ENCODE assay signal across 7 worm cellular contexts in genomic region chrV:2109295-2109694, ce11.
TF ChIP-seq lines count a peak whose summit lies in the region.

Gene ckb-4 (minus strand): TSS chrV:2109434.

TF ChIP-seq in whole organism, L1 larva, 84 proteins besides CTCF, POLR2A, EP300 and RAD21 (continues in another document):
- peak; percentile 15 for TF ChIP-seq nhr-77 (tag; optimal IDR thresholded peaks at IDR 0.05; lab: Kevin White, UChicago)
- TF ChIP-seq zag-1 (tag; optimal IDR thresholded peaks at IDR 0.05; lab: Kevin White, UChicago): no peak
- TF ChIP-seq egl-27 (tag; optimal IDR thresholded peaks at IDR 0.05; lab: Kevin White, UChicago): no peak
- peak; percentile 9 to 69 (median 29) for TF ChIP-seq dpl-1 (GFP tag; optimal IDR thresholded peaks at IDR 0.05; lab: Kevin White, UChicago)
- no peak for TF ChIP-seq unc-86 (tag; optimal IDR thresholded peaks at IDR 0.05; lab: Kevin White, UChicago)
- TF ChIP-seq unc-30 (tag; optimal IDR thresholded peaks at IDR 0.05; lab: Kevin White, UChicago): no peak
- TF ChIP-seq tbx-2 (tag; optimal IDR thresholded peaks at IDR 0.05; lab: Kevin White, UChicago): no peak
- TF ChIP-seq C16A3.4 (tag; optimal IDR thresholded peaks at IDR 0.05; lab: Kevin White, UChicago): peak; percentile 30
- TF ChIP-seq nhr-47 (tag; optimal IDR thresholded peaks at IDR 0.05; lab: Kevin White, UChicago): no peak
- peak; percentile 42 for TF ChIP-seq nhr-20 (tag; optimal IDR thresholded peaks at IDR 0.05; lab: Kevin White, UChicago)
- TF ChIP-seq sptf-1 (tag; optimal IDR thresholded peaks at IDR 0.05; lab: Kevin White, UChicago): no peak
- peak; percentile 16 for TF ChIP-seq blmp-1 (tag; optimal IDR thresholded peaks at IDR 0.05; lab: Kevin White, UChicago)
- TF ChIP-seq skn-1 (tag; optimal IDR thresholded peaks at IDR 0.05; lab: Kevin White, UChicago): peak; percentile 11
- peak; percentile 47 for TF ChIP-seq nhr-85 (tag; lab: Kevin White, UChicago)

TF ChIP-seq in whole organism, L2 larva, 48 proteins besides CTCF, POLR2A, EP300 and RAD21:
- peak; percentile 4 for TF ChIP-seq gmeb-1 (tag; optimal IDR thresholded peaks at IDR 0.05; lab: Kevin White, UChicago)
- TF ChIP-seq nhr-129 (tag; optimal IDR thresholded peaks at IDR 0.05; lab: Kevin White, UChicago): peak; percentile 47
- TF ChIP-seq nhr-23 (tag; optimal IDR thresholded peaks at IDR 0.05; lab: Kevin White, UChicago): no peak
- peak; percentile 29 for TF ChIP-seq crh-2 (tag; optimal IDR thresholded peaks at IDR 0.05; lab: Kevin White, UChicago)
- no peak for TF ChIP-seq alr-1 (tag; optimal IDR thresholded peaks at IDR 0.05; lab: Kevin White, UChicago)
- peak; percentile 31 for TF ChIP-seq unc-55 (GFP tag; optimal IDR thresholded peaks at IDR 0.05; lab: Kevin White, UChicago)
- peak; percentile 71 for TF ChIP-seq C34F6.9 (tag; optimal IDR thresholded peaks at IDR 0.05; lab: Kevin White, UChicago)
- TF ChIP-seq zag-1 (tag; optimal IDR thresholded peaks at IDR 0.05; lab: Kevin White, UChicago): no peak
- peak; percentile 36 for TF ChIP-seq fos-1 (tag; optimal IDR thresholded peaks at IDR 0.05; lab: Kevin White, UChicago)
- TF ChIP-seq sma-9 (GFP tag; optimal IDR thresholded peaks at IDR 0.05; lab: Kevin White, UChicago): peak; percentile 46
- TF ChIP-seq sma-9 (tag; optimal IDR thresholded peaks at IDR 0.05; lab: Kevin White, UChicago): no peak
- TF ChIP-seq egl-27 (tag; optimal IDR thresholded peaks at IDR 0.05; lab: Kevin White, UChicago): no peak

TF ChIP-seq in whole organism, L3 larva, 47 proteins besides CTCF, POLR2A, EP300 and RAD21 (continues in another document):
- no peak for TF ChIP-seq egl-27 (tag; optimal IDR thresholded peaks at IDR 0.05; lab: Kevin White, UChicago)
- TF ChIP-seq ceh-82 (tag; optimal IDR thresholded peaks at IDR 0.05; lab: Kevin White, UChicago): no peak
- peak; percentile 15 for TF ChIP-seq lin-39 (tag; optimal IDR thresholded peaks at IDR 0.05; lab: Kevin White, UChicago)
- no peak for TF ChIP-seq nhr-77 (tag; optimal IDR thresholded peaks at IDR 0.05; lab: Kevin White, UChicago)
- peak; percentile 11 for TF ChIP-seq nhr-25 (tag; optimal IDR thresholded peaks at IDR 0.05; lab: Kevin White, UChicago)
- no peak for TF ChIP-seq fkh-2 (tag; optimal IDR thresholded peaks at IDR 0.05; lab: Kevin White, UChicago)
- peak; percentile 86 for TF ChIP-seq pha-4 (tag; optimal IDR thresholded peaks at IDR 0.05; lab: Kevin White, UChicago)
- no peak for TF ChIP-seq lsy-12 (tag; optimal IDR thresholded peaks at IDR 0.05; lab: Kevin White, UChicago)
- TF ChIP-seq aly-2 (tag; optimal IDR thresholded peaks at IDR 0.05; lab: Kevin White, UChicago): no peak
- TF ChIP-seq nhr-23 (tag; optimal IDR thresholded peaks at IDR 0.05; lab: Kevin White, UChicago): peak; percentile 39
- TF ChIP-seq elt-2 (tag; optimal IDR thresholded peaks at IDR 0.05; lab: Kevin White, UChicago): peak; percentile 36
- peak; percentile 58 for TF ChIP-seq hmg-11 (tag; optimal IDR thresholded peaks at IDR 0.05; lab: Kevin White, UChicago)
- TF ChIP-seq unc-62 (GFP tag; optimal IDR thresholded peaks at IDR 0.05; lab: Kevin White, UChicago): no peak
- no peak for TF ChIP-seq ztf-11 (tag; optimal IDR thresholded peaks at IDR 0.05; lab: Kevin White, UChicago)
- TF ChIP-seq elt-3 (tag; optimal IDR thresholded peaks at IDR 0.05; lab: Kevin White, UChicago): no peak

TF ChIP-seq in whole organism, L4 larva, 104 proteins besides CTCF, POLR2A, EP300 and RAD21 (continues in another document):
- TF ChIP-seq attf-4 (tag; optimal IDR thresholded peaks at IDR 0.05; lab: Kevin White, UChicago) (no peak), nhr-11 (tag; optimal IDR thresholded peaks at IDR 0.05; lab: Kevin White, UChicago) (peak; percentile 15), nhr-102 (tag; optimal IDR thresholded peaks at IDR 0.05; lab: Kevin White, UChicago) (no peak), dve-1 (tag; optimal IDR thresholded peaks at IDR 0.05; lab: Kevin White, UChicago; ENCODE audit: insufficient read depth) (no peak), vab-7 (GFP tag; IDR thresholded peaks at IDR 0.05; lab: Robert Waterston, UW) (no peak), aly-2 (tag; optimal IDR thresholded peaks at IDR 0.05; lab: Kevin White, UChicago) (no peak), dpl-1 (GFP tag; optimal IDR thresholded peaks at IDR 0.05; lab: Kevin White, UChicago) (peak; percentile 32), F49E8.2 (tag; optimal IDR thresholded peaks at IDR 0.05; lab: Kevin White, UChicago; ENCODE audit: borderline replicate concordance) (no peak), lin-13 (GFP tag; optimal IDR thresholded peaks at IDR 0.05; lab: Kevin White, UChicago) (peak; percentile 26), pha-4 (GFP tag; IDR thresholded peaks at IDR 0.05; lab: Robert Waterston, UW) (no peak), pha-4 (tag; optimal IDR thresholded peaks at IDR 0.05; lab: Kevin White, UChicago) (peak; percentile 44), dmd-8 (GFP tag; IDR thresholded peaks at IDR 0.05; lab: Robert Waterston, UW) (no peak), mes-2 (tag; optimal IDR thresholded peaks at IDR 0.05; lab: Kevin White, UChicago; ENCODE audit: poor library complexity, severe bottlenecking) (no peak), set-16 (GFP tag; IDR thresholded peaks at IDR 0.05; lab: Robert Waterston, UW) (no peak)

TF ChIP-seq in whole organism, late embryonic, 69 proteins besides CTCF, POLR2A, EP300 and RAD21 (continues in another document):
- TF ChIP-seq nfya-1 (tag; optimal IDR thresholded peaks at IDR 0.05; lab: Kevin White, UChicago) (peak; percentile 11), K09A11.1 (tag; optimal IDR thresholded peaks at IDR 0.05; lab: Kevin White, UChicago; ENCODE audit: insufficient read depth) (no peak), C38D4.7 (GFP tag; optimal IDR thresholded peaks at IDR 0.05; lab: Kevin White, UChicago) (no peak), sox-2 (GFP tag; IDR thresholded peaks at IDR 0.05; lab: Robert Waterston, UW) (no peak), C08G9.2 (tag; optimal IDR thresholded peaks at IDR 0.05; lab: Kevin White, UChicago) (no peak), ceh-48 (tag; optimal IDR thresholded peaks at IDR 0.05; lab: Kevin White, UChicago) (peak; percentile 62), dmd-4 (tag; optimal IDR thresholded peaks at IDR 0.05; lab: Kevin White, UChicago; ENCODE audit: borderline replicate concordance) (no peak), hlh-30 (tag; optimal IDR thresholded peaks at IDR 0.05; lab: Kevin White, UChicago; ENCODE audit: insufficient read depth) (no peak), ceh-45 (GFP tag; IDR thresholded peaks at IDR 0.05; lab: Robert Waterston, UW) (no peak), pag-3 (tag; optimal IDR thresholded peaks at IDR 0.05; lab: Kevin White, UChicago; ENCODE audit: borderline replicate concordance) (no peak), mec-3 (tag; optimal IDR thresholded peaks at IDR 0.05; lab: Kevin White, UChicago; ENCODE audit: borderline replicate concordance) (no peak), unc-42 (tag; optimal IDR thresholded peaks at IDR 0.05; lab: Kevin White, UChicago) (peak; percentile 82), tbx-2 (tag; optimal IDR thresholded peaks at IDR 0.05; lab: Kevin White, UChicago) (no peak), zip-5 (tag; optimal IDR thresholded peaks at IDR 0.05; lab: Kevin White, UChicago) (no peak)

TF ChIP-seq in whole organism, mixed stage, embryonic, 35 proteins besides CTCF, POLR2A, EP300 and RAD21 (continues in another document):
- no peak for TF ChIP-seq ztf-11 (tag; optimal IDR thresholded peaks at IDR 0.05; lab: Kevin White, UChicago)
- no peak for TF ChIP-seq zip-8 (tag; optimal IDR thresholded peaks at IDR 0.05; lab: Kevin White, UChicago)
- no peak for TF ChIP-seq lin-32 (GFP tag; optimal IDR thresholded peaks at IDR 0.05; lab: Kevin White, UChicago)
- peak; percentile 43 for TF ChIP-seq pha-4 (tag; optimal IDR thresholded peaks at IDR 0.05; lab: Kevin White, UChicago)
- TF ChIP-seq snpc-4 (tag; optimal IDR thresholded peaks at IDR 0.05; lab: Kevin White, UChicago): no peak
- peak; percentile 29 for TF ChIP-seq mep-1 (tag; optimal IDR thresholded peaks at IDR 0.05; lab: Kevin White, UChicago)
- TF ChIP-seq ceh-83 (GFP tag; optimal IDR thresholded peaks at IDR 0.05; lab: Kevin White, UChicago): no peak
- peak; percentile 49 for TF ChIP-seq nhr-237 (tag; optimal IDR thresholded peaks at IDR 0.05; lab: Kevin White, UChicago)
- no peak for TF ChIP-seq nhr-76 (tag; optimal IDR thresholded peaks at IDR 0.05; lab: Kevin White, UChicago)
- no peak for TF ChIP-seq bed-3 (GFP tag; optimal IDR thresholded peaks at IDR 0.05; lab: Kevin White, UChicago)
- TF ChIP-seq drap-1 (GFP tag; optimal IDR thresholded peaks at IDR 0.05; lab: Kevin White, UChicago): no peak
- TF ChIP-seq hlh-1 (tag; optimal IDR thresholded peaks at IDR 0.05; lab: Kevin White, UChicago): no peak
- TF ChIP-seq nhr-28 (tag; optimal IDR thresholded peaks at IDR 0.05; lab: Kevin White, UChicago): no peak
- TF ChIP-seq sptf-1 (tag; optimal IDR thresholded peaks at IDR 0.05; lab: Kevin White, UChicago): no peak
- TF ChIP-seq ceh-43 (GFP tag; optimal IDR thresholded peaks at IDR 0.05; lab: Kevin White, UChicago): no peak
- TF ChIP-seq unc-62 (GFP tag; optimal IDR thresholded peaks at IDR 0.05; lab: Kevin White, UChicago): no peak
- TF ChIP-seq sem-2 (GFP tag; optimal IDR thresholded peaks at IDR 0.05; lab: Kevin White, UChicago): no peak

TF ChIP-seq in whole organism, young adult, 124 proteins besides CTCF, POLR2A, EP300 and RAD21:
- peak; percentile 22 for TF ChIP-seq nhr-80 (tag; optimal IDR thresholded peaks at IDR 0.05; lab: Kevin White, UChicago)
- TF ChIP-seq attf-6 (GFP tag; IDR thresholded peaks at IDR 0.05; lab: Robert Waterston, UW): no peak
- no peak for TF ChIP-seq zim-3 (tag; optimal IDR thresholded peaks at IDR 0.05; lab: Kevin White, UChicago)
